Fruit fly (Drosophila melanogaster) whole organism, embryonic: ENCODE data around the gene IntS4.

Experiments used
- CG10431 ChIP-seq: fragments of 200-800 bp; sonication (Bioruptor generic); optimal IDR thresholded peaks from 3 replicates; lab custom pipeline; 2018; ENCODE audit warnings: missing biosample characterization, mild to moderate bottlenecking, missing genetic modification characterization
- CG10959 ChIP-seq: fragments of 200-800 bp; sonication (Bioruptor generic); IDR thresholded peaks from 2 replicates; pipeline ENCODE4 v1.3.6; 2022; ENCODE audit warnings: missing biosample characterization, missing genetic modification characterization
- CG11504 ChIP-seq: fragments of 200-800 bp; sonication (Bioruptor generic); optimal IDR thresholded peaks from 3 replicates; lab custom pipeline; 2019; ENCODE audit warnings: missing biosample characterization, mild to moderate bottlenecking, missing genetic modification characterization, moderate library complexity
- CG11696 ChIP-seq: fragments of 200-800 bp; sonication (Bioruptor generic); IDR thresholded peaks from 2 replicates; pipeline ENCODE4 v1.3.6; 2022; ENCODE audit warnings: missing biosample characterization, missing genetic modification characterization
- CG12219 ChIP-seq: fragments of 200-800 bp; sonication (Bioruptor generic); optimal IDR thresholded peaks from 3 replicates; lab custom pipeline; 2018; ENCODE audit warnings: missing biosample characterization, mild to moderate bottlenecking, missing genetic modification characterization
- CG12391 ChIP-seq: fragments of 200-800 bp; sonication (Bioruptor generic); optimal IDR thresholded peaks from 3 replicates; lab custom pipeline; 2018; ENCODE audit warnings: missing biosample characterization, mild to moderate bottlenecking, missing genetic modification characterization, moderate library complexity
- CG12769 ChIP-seq: fragments of 200-800 bp; sonication (Bioruptor generic); optimal IDR thresholded peaks from 2 replicates; lab custom pipeline; 2019; ENCODE audit warnings: missing biosample characterization, mild to moderate bottlenecking, missing genetic modification characterization, moderate library complexity
- CG14710 ChIP-seq: fragments of 200-800 bp; sonication (Bioruptor generic); optimal IDR thresholded peaks from 3 replicates; lab custom pipeline; 2019; ENCODE audit warnings: missing biosample characterization, mild to moderate bottlenecking, missing genetic modification characterization, moderate library complexity
- CG17568 ChIP-seq: fragments of 200-800 bp; sonication (Bioruptor generic); optimal IDR thresholded peaks from 2 replicates; lab custom pipeline; 2018; ENCODE audit warnings: missing biosample characterization, mild to moderate bottlenecking, missing genetic modification characterization, moderate library complexity
- CG1832 ChIP-seq: fragments of 200-800 bp; sonication (Bioruptor generic); optimal IDR thresholded peaks from 2 replicates; lab custom pipeline; 2017; ENCODE audit warnings: missing biosample characterization, mild to moderate bottlenecking, missing genetic modification characterization, inconsistent platforms
- CG18476 ChIP-seq: fragments of 200-800 bp; sonication (Bioruptor generic); optimal IDR thresholded peaks from 2 replicates; lab custom pipeline; 2016; ENCODE audit warnings: missing biosample characterization, mild to moderate bottlenecking, missing genetic modification characterization
- CG7987 ChIP-seq: fragments of 200-800 bp; sonication (Bioruptor generic); optimal IDR thresholded peaks from 2 replicates; lab custom pipeline; 2018; ENCODE audit warnings: missing biosample characterization, mild to moderate bottlenecking, missing genetic modification characterization, moderate library complexity
- CG8290 ChIP-seq, 3 experiments: fragments of 200-800 bp; sonication (Bioruptor generic); optimal IDR thresholded peaks; 2 replicates each; lab custom pipeline; 2016 to 2019; ENCODE audit warnings: missing biosample characterization in 3 of 3, missing genetic modification characterization in 3 of 3, mild to moderate bottlenecking in 2 of 3, moderate library complexity in 1 of 3
- Dek ChIP-seq: fragments of 200-800 bp; sonication (Bioruptor generic); optimal IDR thresholded peaks from 3 replicates; lab custom pipeline; 2019; ENCODE audit warnings: missing biosample characterization, mild to moderate bottlenecking, missing genetic modification characterization, moderate library complexity
- Doc3 ChIP-seq: fragments of 200-800 bp; sonication (Bioruptor generic); IDR thresholded peaks from 3 replicates; pipeline ENCODE4 v1.3.6; 2022; ENCODE audit warnings: missing biosample characterization, missing genetic modification characterization; ENCODE audit not compliant: partially characterized antibody
- E2f1 ChIP-seq: fragments of 200-800 bp; sonication (Bioruptor generic); IDR thresholded peaks from 2 replicates; pipeline ENCODE4 v1.3.6; 2022; ENCODE audit warnings: missing biosample characterization, missing genetic modification characterization
- ERR ChIP-seq: fragments of 200-800 bp; sonication (Bioruptor generic); optimal IDR thresholded peaks from 2 replicates; lab custom pipeline; 2016; ENCODE audit warnings: missing biosample characterization, missing genetic modification characterization
- Hey ChIP-seq: fragments of 200-800 bp; sonication (Bioruptor generic); optimal IDR thresholded peaks from 3 replicates; lab custom pipeline; 2018; ENCODE audit warnings: missing biosample characterization, mild to moderate bottlenecking, missing genetic modification characterization
- Hmr ChIP-seq: fragments of 200-800 bp; sonication (Bioruptor generic); optimal IDR thresholded peaks from 3 replicates; lab custom pipeline; 2017; ENCODE audit warnings: mild to moderate bottlenecking, missing biosample characterization, missing genetic modification reagents, missing genetic modification characterization
- Hmx ChIP-seq: fragments of 200-800 bp; sonication (Bioruptor generic); optimal IDR thresholded peaks from 2 replicates; lab custom pipeline; 2016; ENCODE audit warnings: missing biosample characterization, missing genetic modification characterization
- Hr3 ChIP-seq: fragments of 200-800 bp; sonication (Bioruptor generic); optimal IDR thresholded peaks from 3 replicates; lab custom pipeline; 2016; ENCODE audit warnings: missing biosample characterization, missing genetic modification characterization
- Hsf ChIP-seq: fragments of 200-800 bp; sonication (Bioruptor generic); optimal IDR thresholded peaks from 3 replicates; lab custom pipeline; 2016; ENCODE audit warnings: missing biosample characterization, missing genetic modification characterization
- NC2α ChIP-seq: fragments of 200-800 bp; sonication (Bioruptor generic); optimal IDR thresholded peaks from 2 replicates; lab custom pipeline; 2016; ENCODE audit warnings: missing biosample characterization, missing genetic modification characterization
- Nf-YA ChIP-seq: fragments of 200-800 bp; sonication (Bioruptor generic); IDR thresholded peaks from 2 replicates; pipeline ENCODE4 v1.3.6; 2022; ENCODE audit warnings: missing biosample characterization, missing genetic modification characterization
- Pdp1 ChIP-seq, 2 experiments: fragments of 200-800 bp; sonication (Bioruptor generic); optimal IDR thresholded peaks; 3 replicates each; lab custom pipeline; 2016; ENCODE audit warnings: missing biosample characterization in 2 of 2, missing genetic modification characterization in 2 of 2, mild to moderate bottlenecking in 1 of 2, moderate library complexity in 1 of 2
- Spps ChIP-seq: fragments of 200-800 bp; sonication (Bioruptor generic); optimal IDR thresholded peaks from 2 replicates; lab custom pipeline; 2018; ENCODE audit warnings: missing biosample characterization, mild to moderate bottlenecking, missing genetic modification characterization
- Sry-δ ChIP-seq: fragments of 200-800 bp; sonication (Bioruptor generic); optimal IDR thresholded peaks from 2 replicates; lab custom pipeline; 2016; ENCODE audit warnings: missing biosample characterization, missing genetic modification characterization
- amos ChIP-seq: fragments of 200-800 bp; sonication (Bioruptor generic); IDR thresholded peaks from 2 replicates; pipeline ENCODE4 v1.3.6; 2022; ENCODE audit warnings: missing biosample characterization, missing genetic modification characterization; ENCODE audit not compliant: partially characterized antibody
- crp ChIP-seq, 2 experiments: fragments of 200-800 bp; sonication (Bioruptor generic); optimal IDR thresholded peaks; 2 replicates in 1 of 2; 3 replicates in 1 of 2; lab custom pipeline; 2017; ENCODE audit warnings: missing biosample characterization in 2 of 2, missing genetic modification characterization in 2 of 2, mild to moderate bottlenecking in 1 of 2, moderate library complexity in 1 of 2
- disco-r ChIP-seq: fragments of 200-800 bp; sonication (Bioruptor generic); optimal IDR thresholded peaks from 2 replicates; lab custom pipeline; 2016; ENCODE audit warnings: missing biosample characterization, missing genetic modification characterization
- fd3F ChIP-seq: fragments of 200-800 bp; sonication (Bioruptor generic); optimal IDR thresholded peaks from 2 replicates; lab custom pipeline; 2018; ENCODE audit warnings: missing biosample characterization, mild to moderate bottlenecking, missing genetic modification characterization, moderate library complexity
- fd96Cb ChIP-seq: fragments of 200-800 bp; sonication (Bioruptor generic); optimal IDR thresholded peaks from 2 replicates; lab custom pipeline; 2018; ENCODE audit warnings: missing biosample characterization, mild to moderate bottlenecking, missing genetic modification characterization, moderate library complexity
- gsb-n ChIP-seq: fragments of 200-800 bp; sonication (Bioruptor generic); optimal IDR thresholded peaks from 3 replicates; lab custom pipeline; 2018; ENCODE audit warnings: missing biosample characterization, mild to moderate bottlenecking, missing genetic modification characterization
- ham ChIP-seq: fragments of 200-800 bp; sonication (Bioruptor generic); IDR thresholded peaks from 2 replicates; pipeline ENCODE4 v1.3.6; 2022; ENCODE audit warnings: missing biosample characterization, missing genetic modification characterization
- kay ChIP-seq: fragments of 200-800 bp; sonication (Bioruptor generic); optimal IDR thresholded peaks from 2 replicates; lab custom pipeline; 2016; ENCODE audit warnings: missing biosample characterization, missing genetic modification characterization
- lbe ChIP-seq: fragments of 200-800 bp; sonication (Bioruptor generic); optimal IDR thresholded peaks from 2 replicates; lab custom pipeline; 2016; ENCODE audit warnings: missing biosample characterization, mild to moderate bottlenecking, missing genetic modification characterization
- p53 ChIP-seq: fragments of 200-800 bp; sonication (Bioruptor generic); optimal IDR thresholded peaks from 2 replicates; lab custom pipeline; 2016; ENCODE audit warnings: missing biosample characterization, missing genetic modification characterization
- pzg ChIP-seq: fragments of 200-800 bp; sonication (Bioruptor generic); optimal IDR thresholded peaks from 3 replicates; lab custom pipeline; 2018; ENCODE audit warnings: missing biosample characterization, mild to moderate bottlenecking, missing genetic modification characterization, moderate library complexity
- ro ChIP-seq: fragments of 200-800 bp; sonication (Bioruptor generic); IDR thresholded peaks from 2 replicates; pipeline ENCODE4 v1.3.6; 2022; ENCODE audit warnings: missing biosample characterization, missing genetic modification characterization
- row ChIP-seq: fragments of 200-800 bp; sonication (Bioruptor generic); IDR thresholded peaks from 3 replicates; pipeline ENCODE4 v1.3.6; 2022; ENCODE audit warnings: missing biosample characterization, missing genetic modification characterization
- sd ChIP-seq: fragments of 200-800 bp; sonication (Bioruptor generic); optimal IDR thresholded peaks from 3 replicates; lab custom pipeline; 2018; ENCODE audit warnings: missing biosample characterization, mild to moderate bottlenecking, missing genetic modification characterization, moderate library complexity
- stc ChIP-seq: fragments of 200-800 bp; sonication (Bioruptor generic); IDR thresholded peaks from 2 replicates; pipeline ENCODE4 v1.3.6; 2022; ENCODE audit warnings: missing biosample characterization, missing genetic modification characterization
- tin ChIP-seq: fragments of 200-800 bp; sonication (Bioruptor generic); optimal IDR thresholded peaks from 3 replicates; lab custom pipeline; 2016; ENCODE audit warnings: missing biosample characterization, missing genetic modification characterization
- twi ChIP-seq: fragments of 200-800 bp; optimal IDR thresholded peaks from 2 replicates; lab custom pipeline; 2019; ENCODE audit warnings: missing biosample characterization, mild to moderate bottlenecking, missing genetic modification characterization, moderate library complexity
- unc-4 ChIP-seq: fragments of 200-800 bp; sonication (Bioruptor generic); IDR thresholded peaks from 2 replicates; pipeline ENCODE4 v1.3.6; 2022; ENCODE audit warnings: missing biosample characterization, missing genetic modification characterization; ENCODE audit not compliant: partially characterized antibody
- vfl ChIP-seq: fragments of 200-800 bp; sonication (Bioruptor generic); optimal IDR thresholded peaks from 2 replicates; lab custom pipeline; 2016; ENCODE audit warnings: missing biosample characterization, missing genetic modification characterization
- wdn ChIP-seq: fragments of 200-800 bp; sonication (Bioruptor generic); IDR thresholded peaks from 2 replicates; pipeline ENCODE4 v1.3.6; 2022; ENCODE audit warnings: missing biosample characterization, missing genetic modification characterization
- wor ChIP-seq: fragments of 200-800 bp; sonication (Bioruptor generic); IDR thresholded peaks from 2 replicates; pipeline ENCODE4 v1.3.6; 2022; ENCODE audit warnings: missing biosample characterization, missing genetic modification characterization
- zfh1 ChIP-seq: fragments of 200-800 bp; sonication (Bioruptor generic); IDR thresholded peaks from 3 replicates; pipeline ENCODE4 v1.3.6; 2022; ENCODE audit warnings: missing biosample characterization, missing genetic modification characterization

Gene IntS4

DNA sequence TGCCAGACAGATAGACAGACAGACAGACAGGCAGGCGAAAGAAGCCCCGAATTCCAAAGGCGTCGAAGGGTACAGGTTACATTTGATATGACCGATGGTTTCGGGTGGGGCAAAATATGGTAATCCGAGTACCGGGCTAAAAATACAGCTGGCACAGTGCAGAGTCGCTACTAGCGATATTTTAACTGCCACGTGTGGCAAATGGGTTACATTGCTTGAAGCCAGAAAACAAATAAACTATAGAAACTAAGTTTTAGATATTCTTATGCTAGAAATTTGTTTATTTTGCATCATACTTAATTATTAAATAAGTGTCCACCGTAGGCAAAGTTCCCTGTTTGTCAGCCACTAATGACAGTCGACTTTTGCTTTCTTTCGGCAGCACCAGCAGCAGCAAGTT, 24.6 kb upstream of the IntS4 start (continued):
- TF ChIP-seq CG17568 (GFP tag; lab: Kevin White, UChicago) (no peak), tin (GFP tag; lab: Kevin White, UChicago) (no peak), CG11504 (no peak), CG11696 (no peak), CG12391 (tag; lab: Kevin White, UChicago) (peak; percentile 2), Doc3 (GFP tag; lab: Robert Waterston, UW) (no peak), Hsf (no peak), ERR (GFP tag; lab: Kevin White, UChicago) (no peak), Hr3 (no peak), pzg (GFP tag; lab: Kevin White, UChicago) (no peak), zfh1 (GFP tag; lab: Robert Waterston, UW) (no peak), NC2α (GFP tag; lab: Kevin White, UChicago) (no peak), CG10959 (GFP tag; lab: Robert Waterston, UW) (no peak), crp (GFP tag; optimal IDR thresholded peaks at IDR 0.05; lab: Kevin White, UChicago) (no peak), Hmx (GFP tag; lab: Kevin White, UChicago) (no peak), fd96Cb (tag; lab: Kevin White, UChicago) (peak; percentile 23), row (GFP tag; lab: Robert Waterston, UW) (peak; percentile 69), wor (no peak), wdn (GFP tag; lab: Robert Waterston, UW) (no peak), sd (tag; lab: Kevin White, UChicago) (peak; percentile 57), fd3F (GFP tag; lab: Kevin White, UChicago) (no peak), vfl (GFP tag; lab: Kevin White, UChicago) (no peak), CG7987 (GFP tag; lab: Kevin White, UChicago) (no peak), kay (GFP tag; lab: Kevin White, UChicago) (no peak), CG12769 (tag; lab: Kevin White, UChicago) (peak; percentile 14), CG12219 (no peak), E2f1 (GFP tag; lab: Robert Waterston, UW) (no peak), ro (no peak), disco-r (GFP tag; lab: Kevin White, UChicago) (no peak), unc-4 (GFP tag; lab: Robert Waterston, UW) (no peak), amos (GFP tag; lab: Robert Waterston, UW) (no peak), Sry-δ (GFP tag; lab: Kevin White, UChicago) (no peak), ham (GFP tag; lab: Robert Waterston, UW) (no peak), CG18476 (GFP tag; lab: Kevin White, UChicago) (no peak), CG8290 (GFP tag; optimal IDR thresholded peaks at IDR 0.05; lab: Kevin White, UChicago) (no peak), CG8290 (tag; optimal IDR thresholded peaks at IDR 0.05; lab: Kevin White, UChicago) (peak in 1 of 2 experiments; percentile 10), twi (tag; lab: Kevin White, UChicago) (no peak), CG10431 (GFP tag; lab: Kevin White, UChicago) (no peak), Spps (tag; lab: Kevin White, UChicago) (no peak), Pdp1 (GFP tag; optimal IDR thresholded peaks at IDR 0.05; lab: Kevin White, UChicago) (no peak), CG1832 (GFP tag; lab: Kevin White, UChicago) (no peak), Nf-YA (no peak), p53 (GFP tag; lab: Kevin White, UChicago) (no peak), CG14710 (tag; lab: Kevin White, UChicago) (no peak), lbe (GFP tag; lab: Kevin White, UChicago) (no peak), Hmr (GFP tag; lab: Kevin White, UChicago) (peak; percentile 26), stc (GFP tag; lab: Robert Waterston, UW) (0 out of 2 replicates have a peak, but pooled peaks have one; percentile 21), Dek (tag; lab: Kevin White, UChicago) (no peak), gsb-n (tag; lab: Kevin White, UChicago) (no peak), Hey (no peak)
